Worm (Caenorhabditis elegans): ENCODE measurements around the gene math-38.

The math-38 gene

ce11 chrII:1601507-1601906 is 21.7 kb upstream of the math-38 start, which contains the start of gene bath-47:
Gene bath-47 (plus strand): TSS chrII:1601811.
- TF ChIP-seq dao-5 (tag; optimal IDR thresholded peaks at IDR 0.05) (no peak), W03F9.2 (tag; optimal IDR thresholded peaks at IDR 0.05) (no peak), him-1 (tag; optimal IDR thresholded peaks at IDR 0.05) (no peak)

DNA sequence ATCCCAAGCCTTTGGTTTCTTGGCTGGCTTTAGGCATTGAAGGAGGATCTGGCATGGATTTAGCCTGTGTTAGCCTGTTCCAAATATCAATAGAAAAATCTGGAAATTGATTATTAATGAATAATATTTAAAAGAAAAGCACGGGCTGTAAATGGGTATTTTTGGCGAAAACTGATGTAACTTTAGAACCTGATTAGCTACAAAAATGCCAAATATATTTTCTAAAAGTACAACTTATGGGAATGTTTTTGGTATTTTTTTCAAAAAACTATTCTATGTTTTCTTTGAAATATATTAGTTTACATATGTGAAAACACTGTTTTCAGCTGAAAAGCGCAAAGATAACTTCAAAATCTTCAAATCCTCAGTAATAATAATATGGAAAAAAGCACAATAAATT is 20.9 kb upstream of the math-38 start, which contains the start of gene bath-26:
Gene bath-26 (minus strand): TSS at position 101 of the 400 bp plus-strand sequence.
- TF ChIP-seq dao-5 (tag; optimal IDR thresholded peaks at IDR 0.05) (no peak), W03F9.2 (tag; optimal IDR thresholded peaks at IDR 0.05) (no peak), him-1 (tag; optimal IDR thresholded peaks at IDR 0.05) (no peak)

ce11 chrII:1597101-1598088 is 17.6 kb upstream of the math-38 start, which contains the start of gene bath-46:
Gene bath-46 (plus strand): TSS chrII:1597906.
- TF ChIP-seq W03F9.2 (tag; optimal IDR thresholded peaks at IDR 0.05) (no peak), dao-5 (tag; optimal IDR thresholded peaks at IDR 0.05) (no peak), him-1 (tag; optimal IDR thresholded peaks at IDR 0.05) (no peak)

DNA sequence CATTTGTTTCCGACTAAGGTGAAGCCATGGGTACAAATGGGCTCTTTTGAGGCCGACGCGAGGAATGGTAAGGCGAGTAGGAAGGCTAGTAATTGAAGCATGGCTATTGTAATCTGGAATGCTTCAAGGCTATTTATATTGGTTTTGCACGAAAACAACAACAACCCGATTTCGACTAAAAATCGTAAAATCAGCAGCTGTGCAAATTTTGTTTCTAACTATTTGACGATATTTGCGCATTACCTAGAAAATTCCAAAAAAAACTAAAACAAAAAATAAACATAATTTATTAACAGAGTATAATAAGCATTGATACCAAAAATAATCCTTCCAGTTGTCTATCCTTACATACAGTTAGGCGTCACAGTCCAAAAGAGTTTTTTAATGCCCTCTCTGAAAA is 15.4 kb upstream of the math-38 start, which contains the start of gene clec-20:
Gene clec-20 (minus strand): TSS at position 101 of the 400 bp plus-strand sequence.
- TF ChIP-seq W03F9.2 (tag; optimal IDR thresholded peaks at IDR 0.05), result no peak
- TF ChIP-seq him-1 (tag; optimal IDR thresholded peaks at IDR 0.05), result no peak
- no peak for TF ChIP-seq dao-5 (tag; optimal IDR thresholded peaks at IDR 0.05)

DNA sequence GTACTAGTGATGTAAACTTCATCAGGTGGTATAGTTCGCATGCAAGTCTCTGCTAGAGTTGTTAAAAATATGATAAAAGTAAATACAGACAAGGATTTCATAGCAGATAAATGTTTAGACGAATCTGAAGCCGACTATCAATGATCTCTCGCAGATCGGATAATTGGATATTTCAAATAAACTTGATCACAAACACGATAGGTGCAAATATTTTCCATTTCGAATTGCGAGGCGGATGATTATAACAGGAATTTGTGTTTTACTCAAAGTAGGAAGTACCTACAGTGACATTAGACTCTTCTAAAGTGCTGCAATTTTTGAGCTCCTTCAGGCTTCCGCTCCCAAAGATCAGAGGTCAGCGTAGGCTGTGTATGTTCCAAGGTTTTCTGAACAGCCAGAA is 10.1 kb upstream of the math-38 start, which contains the start of gene T07H3.7:
Gene T07H3.7 (minus strand): TSS at position 101 of the 400 bp plus-strand sequence.
- TF ChIP-seq dao-5 (tag; optimal IDR thresholded peaks at IDR 0.05) (no peak), W03F9.2 (tag; optimal IDR thresholded peaks at IDR 0.05) (no peak), him-1 (tag; optimal IDR thresholded peaks at IDR 0.05) (no peak)

- TF ChIP-seq W03F9.2 (tag; optimal IDR thresholded peaks at IDR 0.05) (no peak), dao-5 (tag; optimal IDR thresholded peaks at IDR 0.05) (no peak), him-1 (tag; optimal IDR thresholded peaks at IDR 0.05) (no peak)
Observed at ce11 chrII:1586305-1586704, 6.5 kb upstream of the math-38 start, which contains the start of gene T07H3.8. Gene T07H3.8 (plus strand): TSS chrII:1586605.

- no peak for TF ChIP-seq dao-5 (tag; optimal IDR thresholded peaks at IDR 0.05)
Observed at ce11 chrII:1584140-1584539, 4.4 kb upstream of the math-38 start, which contains the start of gene clec-21. Gene clec-21 (minus strand): TSS chrII:1584240.

- no peak for TF ChIP-seq dao-5 (tag; optimal IDR thresholded peaks at IDR 0.05)
- TF ChIP-seq W03F9.2 (tag; optimal IDR thresholded peaks at IDR 0.05), result no peak
- no peak for TF ChIP-seq him-1 (tag; optimal IDR thresholded peaks at IDR 0.05)
Observed at ce11 chrII:1576772-1577171, 3.0 kb downstream of the math-38 start.

ce11 chrII:1576030-1576429 is 3.8 kb downstream of the math-38 start, which contains the start of gene K05F6.10:
Gene K05F6.10 (minus strand): TSS chrII:1576130.
- TF ChIP-seq him-1 (tag; optimal IDR thresholded peaks at IDR 0.05) (no peak), W03F9.2 (tag; optimal IDR thresholded peaks at IDR 0.05) (no peak), dao-5 (tag; optimal IDR thresholded peaks at IDR 0.05) (no peak)

- TF ChIP-seq him-1 (tag; optimal IDR thresholded peaks at IDR 0.05), result no peak
- no peak for TF ChIP-seq W03F9.2 (tag; optimal IDR thresholded peaks at IDR 0.05)
- no peak for TF ChIP-seq dao-5 (tag; optimal IDR thresholded peaks at IDR 0.05)
Observed at ce11 chrII:1571032-1571431, 8.8 kb downstream of the math-38 start, which contains the start of gene fbxb-46. Gene fbxb-46 (minus strand): TSS chrII:1571132.

- TF ChIP-seq W03F9.2 (tag; optimal IDR thresholded peaks at IDR 0.05) (no peak), dao-5 (tag; optimal IDR thresholded peaks at IDR 0.05) (no peak), him-1 (tag; optimal IDR thresholded peaks at IDR 0.05) (no peak)
Observed at ce11 chrII:1568214-1568613, 11.6 kb downstream of the math-38 start, which contains the start of gene fbxb-49. Gene fbxb-49 (plus strand): TSS chrII:1568514.

DNA sequence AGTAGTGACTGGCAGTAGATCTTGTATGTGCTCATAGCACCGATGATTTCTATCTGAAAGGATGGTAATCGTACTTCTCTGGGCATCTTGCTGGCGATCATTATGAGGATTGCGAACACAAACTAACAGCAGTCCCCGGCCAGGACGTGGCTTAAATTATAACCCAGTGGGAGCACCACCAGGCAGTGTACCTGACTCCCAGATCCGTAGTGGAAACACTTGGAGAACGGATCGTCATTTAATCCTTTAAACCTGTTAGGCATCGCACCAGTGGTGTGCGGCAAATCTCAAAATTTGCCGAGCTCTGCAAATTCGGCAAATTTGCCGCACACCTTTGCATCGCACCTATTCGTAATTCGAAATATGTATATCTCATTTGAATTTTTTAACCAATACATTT is 12.1 kb downstream of the math-38 start, which contains the start of gene K05F6.8:
Gene K05F6.8 (minus strand): TSS at position 101 of the 400 bp plus-strand sequence.
- TF ChIP-seq him-1 (tag; optimal IDR thresholded peaks at IDR 0.05), result no peak
- no peak for TF ChIP-seq W03F9.2 (tag; optimal IDR thresholded peaks at IDR 0.05)
- no peak for TF ChIP-seq dao-5 (tag; optimal IDR thresholded peaks at IDR 0.05)

DNA sequence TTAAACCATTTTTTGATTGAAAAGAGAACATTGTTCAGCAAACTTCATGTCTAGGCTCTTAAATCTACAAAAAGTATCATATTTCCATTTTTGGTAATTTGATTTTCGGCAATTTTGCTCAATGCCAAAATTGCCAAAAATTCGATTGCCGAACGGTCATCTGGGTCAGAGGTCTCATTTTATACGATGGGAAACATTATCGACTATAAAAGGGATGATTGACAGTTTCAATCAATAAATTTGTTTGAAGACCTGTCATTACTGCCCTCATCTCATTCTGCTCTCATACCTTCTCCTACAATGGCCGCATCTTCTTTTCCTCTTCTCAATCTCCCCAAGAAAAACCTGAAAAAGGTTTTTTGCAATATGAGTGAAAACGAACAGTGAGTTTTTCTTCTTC is 17.9 kb downstream of the math-38 start, which contains the start of gene K05F6.14:
Gene K05F6.14 (plus strand): TSS at position 301 of the 400 bp plus-strand sequence.
- TF ChIP-seq dao-5 (tag; optimal IDR thresholded peaks at IDR 0.05), result no peak
- no peak for TF ChIP-seq him-1 (tag; optimal IDR thresholded peaks at IDR 0.05)
- no peak for TF ChIP-seq W03F9.2 (tag; optimal IDR thresholded peaks at IDR 0.05)

DNA sequence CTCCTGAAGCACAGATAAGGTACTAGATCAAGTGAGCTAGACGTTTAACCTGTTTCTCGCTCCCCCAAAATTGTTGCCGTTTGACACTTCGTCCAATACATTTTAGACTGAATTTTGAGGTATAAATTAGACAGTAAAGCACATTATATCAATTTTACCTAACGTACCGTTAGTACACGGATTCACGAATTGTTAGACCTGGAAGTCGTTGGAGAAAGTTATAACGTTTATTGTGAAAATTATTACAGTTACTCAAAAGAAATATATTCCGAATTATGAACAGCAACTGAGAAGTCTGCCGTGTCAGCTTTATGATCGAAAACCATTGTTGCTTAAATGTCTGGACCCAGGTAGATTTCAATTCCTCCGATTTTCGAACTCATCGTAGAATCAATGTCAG is 18.9 kb downstream of the math-38 start:
- no peak for TF ChIP-seq W03F9.2 (tag; optimal IDR thresholded peaks at IDR 0.05)
- TF ChIP-seq him-1 (tag; optimal IDR thresholded peaks at IDR 0.05), result no peak
- no peak for TF ChIP-seq dao-5 (tag; optimal IDR thresholded peaks at IDR 0.05)
